Fruit fly (Drosophila melanogaster): ENCODE data around the gene Cks85A.

Gene Cks85A

dm6 chr3R:8744198-8744597, 25.9 kb upstream of the Cks85A start:
- 0 out of 2 replicates have a peak, but pooled peaks have one; percentile 19 for TF ChIP-seq CG12605 (GFP tag; IDR thresholded peaks at IDR 0.05)
- no peak for TF ChIP-seq rn (GFP tag; IDR thresholded peaks at IDR 0.05)
- peak; percentile 74 for TF ChIP-seq fd96Ca (GFP tag; IDR thresholded peaks at IDR 0.05)
- TF ChIP-seq CG15710 (tag; optimal IDR thresholded peaks at IDR 0.05): peak; percentile 21
- no peak for TF ChIP-seq CG13204 (GFP tag; optimal IDR thresholded peaks at IDR 0.05)
- no peak for TF ChIP-seq D1 (tag; optimal IDR thresholded peaks at IDR 0.05)
- peak; percentile 48 for TF ChIP-seq CG17806 (tag; optimal IDR thresholded peaks at IDR 0.05)
- no peak for TF ChIP-seq CG10348 (GFP tag; IDR thresholded peaks at IDR 0.05)
- TF ChIP-seq CG14655 (GFP tag; optimal IDR thresholded peaks at IDR 0.05): peak; percentile 44
- TF ChIP-seq CG32121 (GFP tag; IDR thresholded peaks at IDR 0.05): no peak; the same call in 1 of the 2 replicates
- TF ChIP-seq CG4496 (GFP tag; IDR thresholded peaks at IDR 0.05): peak; percentile 24; the same call in 1 of the 3 replicates
- TF ChIP-seq Ets98B (GFP tag; IDR thresholded peaks at IDR 0.05): peak; percentile 35; the same call in 1 of the 2 replicates
- no peak for TF ChIP-seq CG34367 (tag; optimal IDR thresholded peaks at IDR 0.05)
- peak; percentile 75 for TF ChIP-seq Pif1A (GFP tag; optimal IDR thresholded peaks at IDR 0.05)
- TF ChIP-seq gl (tag; optimal IDR thresholded peaks at IDR 0.05): no peak
- TF ChIP-seq CG9948 (tag; optimal IDR thresholded peaks at IDR 0.05): peak; percentile 34
- TF ChIP-seq CG8159 (tag; optimal IDR thresholded peaks at IDR 0.05): peak; percentile 10
- peak; percentile 46 for TF ChIP-seq Snoo (tag; optimal IDR thresholded peaks at IDR 0.05)
- TF ChIP-seq EcR (GFP tag; optimal IDR thresholded peaks at IDR 0.05): no peak
- TF ChIP-seq CG8301 (tag; optimal IDR thresholded peaks at IDR 0.05): peak; percentile 30
- peak; percentile 61 for TF ChIP-seq Pif1B (GFP tag; optimal IDR thresholded peaks at IDR 0.05)

DNA sequence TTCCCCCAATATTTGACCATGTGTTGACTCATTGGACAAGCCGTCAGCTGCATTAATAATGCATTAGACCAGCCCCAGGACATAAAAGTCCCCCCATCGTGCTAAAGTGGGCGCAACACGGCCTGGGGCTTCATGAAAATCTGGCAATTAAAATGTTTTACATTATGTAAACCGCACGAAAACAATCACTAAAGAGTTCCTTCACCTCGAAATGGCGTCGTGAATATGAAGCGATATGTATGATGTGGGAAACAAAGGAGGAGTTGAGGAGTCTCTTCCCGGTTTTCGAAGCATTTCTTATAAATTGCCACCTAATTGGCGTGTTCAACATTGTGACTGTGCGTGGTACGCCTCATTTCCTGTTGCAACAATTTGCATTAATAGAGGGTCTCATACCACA, 24.4 kb upstream of the Cks85A start:
- peak; percentile 65 for TF ChIP-seq EcR (GFP tag; optimal IDR thresholded peaks at IDR 0.05)
- no peak for TF ChIP-seq Pif1B (GFP tag; optimal IDR thresholded peaks at IDR 0.05)
- TF ChIP-seq Snoo (tag; optimal IDR thresholded peaks at IDR 0.05): no peak
- TF ChIP-seq CG15710 (tag; optimal IDR thresholded peaks at IDR 0.05): no peak
- TF ChIP-seq CG14655 (GFP tag; optimal IDR thresholded peaks at IDR 0.05): no peak

DNA sequence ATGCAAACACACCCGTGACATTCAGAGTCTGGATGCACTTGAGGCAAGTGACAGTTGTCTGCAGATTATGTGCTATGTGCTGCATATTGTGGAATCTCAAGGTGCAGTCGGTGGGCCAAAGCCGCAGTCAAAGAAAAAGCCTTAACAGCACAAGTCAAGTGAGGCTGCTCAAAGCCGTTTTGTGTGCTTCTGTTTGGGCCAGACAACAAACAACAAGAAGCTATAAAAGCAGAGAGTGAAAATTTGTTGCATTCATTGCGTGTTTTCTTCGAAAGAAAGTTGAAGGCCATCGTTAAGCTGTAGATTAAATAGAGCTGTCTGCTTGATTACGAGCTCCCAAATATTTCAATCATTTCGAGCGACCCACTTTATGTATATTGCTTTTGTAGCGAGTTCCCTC, 23.7 kb upstream of the Cks85A start:
- TF ChIP-seq CG8301 (tag; optimal IDR thresholded peaks at IDR 0.05): no peak

DNA sequence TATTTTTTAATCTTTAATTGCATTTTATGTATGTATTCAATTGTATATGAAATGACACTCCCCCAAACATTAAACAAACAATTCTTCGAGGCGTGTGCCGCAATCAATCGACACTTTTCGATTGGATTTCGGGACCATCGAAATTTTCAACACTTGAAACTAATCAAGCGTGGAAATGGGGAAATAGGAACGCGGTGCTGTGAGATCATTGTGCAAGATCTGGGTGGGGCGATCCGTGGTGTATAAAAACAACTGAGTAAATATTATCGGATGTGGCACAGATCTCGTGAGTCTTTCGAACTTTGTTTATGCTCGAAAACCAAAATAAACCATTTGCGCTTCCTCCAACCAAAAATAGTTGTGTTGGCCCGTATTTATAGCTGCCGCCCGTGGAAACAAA, 23.0 kb upstream of the Cks85A start:
- TF ChIP-seq CG34367 (tag; optimal IDR thresholded peaks at IDR 0.05) (no peak), EcR (GFP tag; optimal IDR thresholded peaks at IDR 0.05) (no peak), CG14655 (GFP tag; optimal IDR thresholded peaks at IDR 0.05) (no peak), CG13204 (GFP tag; optimal IDR thresholded peaks at IDR 0.05) (no peak), fd96Ca (GFP tag; IDR thresholded peaks at IDR 0.05) (no peak), CG17806 (tag; optimal IDR thresholded peaks at IDR 0.05) (no peak)

DNA sequence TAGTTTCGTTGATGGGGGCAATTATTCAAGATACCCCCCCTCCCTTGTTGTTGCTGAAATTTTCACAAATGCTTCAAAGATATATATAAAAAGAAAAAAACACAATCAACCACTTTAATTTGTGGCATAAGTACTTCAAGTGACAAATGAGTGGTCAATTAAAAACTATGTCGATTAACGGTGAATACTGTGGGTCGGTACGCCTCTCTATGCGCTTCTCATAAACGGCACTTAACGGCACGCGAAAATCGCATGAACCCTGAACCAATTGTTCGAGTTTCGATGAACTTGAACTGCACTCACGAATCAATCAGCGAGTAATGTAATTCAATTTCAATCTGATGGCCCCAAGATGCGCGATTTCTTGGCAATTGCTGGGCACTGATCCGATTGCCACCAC, 21.9 kb upstream of the Cks85A start:
- TF ChIP-seq CG8301 (tag; optimal IDR thresholded peaks at IDR 0.05) (no peak), gl (tag; optimal IDR thresholded peaks at IDR 0.05) (no peak), CG4496 (GFP tag; IDR thresholded peaks at IDR 0.05) (no peak), CG10348 (GFP tag; IDR thresholded peaks at IDR 0.05) (no peak), Ets98B (GFP tag; IDR thresholded peaks at IDR 0.05) (no peak), Pif1B (GFP tag; optimal IDR thresholded peaks at IDR 0.05) (no peak), EcR (GFP tag; optimal IDR thresholded peaks at IDR 0.05) (no peak)

dm6 chr3R:8739161-8739783, 21.0 kb upstream of the Cks85A start:
- peak; percentile 49 for TF ChIP-seq CG17806 (tag; optimal IDR thresholded peaks at IDR 0.05)
- no peak for TF ChIP-seq CG10348 (GFP tag; IDR thresholded peaks at IDR 0.05)
- TF ChIP-seq CG15710 (tag; optimal IDR thresholded peaks at IDR 0.05): peak; percentile 34
- peak; percentile 76 for TF ChIP-seq CG8159 (tag; optimal IDR thresholded peaks at IDR 0.05)
- peak; percentile 31 for TF ChIP-seq Snoo (tag; optimal IDR thresholded peaks at IDR 0.05)
- TF ChIP-seq CG9948 (tag; optimal IDR thresholded peaks at IDR 0.05): peak; percentile 11
- TF ChIP-seq Pif1A (GFP tag; optimal IDR thresholded peaks at IDR 0.05): no peak
- TF ChIP-seq CG14655 (GFP tag; optimal IDR thresholded peaks at IDR 0.05): no peak

- TF ChIP-seq CG17806 (tag; optimal IDR thresholded peaks at IDR 0.05): peak; percentile 73
- peak; percentile 88 for TF ChIP-seq Snoo (tag; optimal IDR thresholded peaks at IDR 0.05)
- no peak for TF ChIP-seq EcR (GFP tag; optimal IDR thresholded peaks at IDR 0.05)
- TF ChIP-seq rn (GFP tag; IDR thresholded peaks at IDR 0.05): no peak
- peak; percentile 72 for TF ChIP-seq CG34367 (tag; optimal IDR thresholded peaks at IDR 0.05)
- peak; percentile 63; the same call in 2 of the 3 replicates for TF ChIP-seq fd96Ca (GFP tag; IDR thresholded peaks at IDR 0.05)
- TF ChIP-seq CG4496 (GFP tag; IDR thresholded peaks at IDR 0.05): peak; percentile 68
- TF ChIP-seq gl (tag; optimal IDR thresholded peaks at IDR 0.05): no peak
- TF ChIP-seq CG14655 (GFP tag; optimal IDR thresholded peaks at IDR 0.05): no peak
- TF ChIP-seq CG10348 (GFP tag; IDR thresholded peaks at IDR 0.05): no peak
- TF ChIP-seq D1 (tag; optimal IDR thresholded peaks at IDR 0.05): no peak
- TF ChIP-seq CG9948 (tag; optimal IDR thresholded peaks at IDR 0.05): peak; percentile 85
- TF ChIP-seq CG8159 (tag; optimal IDR thresholded peaks at IDR 0.05): peak; percentile 98
- TF ChIP-seq CG8301 (tag; optimal IDR thresholded peaks at IDR 0.05): no peak
- peak; percentile 88 for TF ChIP-seq CG15710 (tag; optimal IDR thresholded peaks at IDR 0.05)
- TF ChIP-seq Ets98B (GFP tag; IDR thresholded peaks at IDR 0.05): peak; percentile 54; the same call in 1 of the 2 replicates
- TF ChIP-seq CG12605 (GFP tag; IDR thresholded peaks at IDR 0.05): 0 out of 2 replicates have a peak, but pooled peaks have one; percentile 31
- no peak for TF ChIP-seq CG13204 (GFP tag; optimal IDR thresholded peaks at IDR 0.05)
- TF ChIP-seq Pif1B (GFP tag; optimal IDR thresholded peaks at IDR 0.05): no peak
- TF ChIP-seq CG32121 (GFP tag; IDR thresholded peaks at IDR 0.05): peak; percentile 64
- TF ChIP-seq Pif1A (GFP tag; optimal IDR thresholded peaks at IDR 0.05): no peak
These were observed 13.5 kb upstream of the Cks85A start, which contains the start of the genes M1BP and CG8202 for dm6 chr3R:8731597-8732263. Gene M1BP (minus strand): TSS chr3R:8731698. Gene CG8202 (plus strand): TSS chr3R:8732091.

All from whole organism, pupa.